Worm (Caenorhabditis elegans) whole organism, L4 larva: ENCODE results near the gene ZK1127.5.

Source experiments
- D1046.2 ChIP-seq: fragments of 200-800 bp; sonication (Bioruptor generic); IDR thresholded peaks from 2 replicates; pipeline ENCODE4 v1.3.6; 2022; ENCODE audit warnings: missing genetic modification characterization, missing compliant biosample characterization
- F10B5.3 ChIP-seq: sonication (generic microtip); optimal IDR thresholded peaks from 2 replicates; lab custom pipeline; 2016; ENCODE audit warnings: mild to moderate bottlenecking, missing genetic modification characterization, missing compliant biosample characterization
- F26F4.8 ChIP-seq: fragments of 200-800 bp; sonication (Bioruptor generic); conservative IDR thresholded peaks from 2 replicates; pipeline ENCODE4 v1.3.6; 2022; ENCODE audit warnings: missing genetic modification characterization, missing compliant biosample characterization
- F49E8.2 ChIP-seq: sonication (generic microtip); optimal IDR thresholded peaks from 2 replicates; lab custom pipeline; 2016; ENCODE audit warnings: missing compliant biosample characterization, mild to moderate bottlenecking, missing genetic modification characterization, borderline replicate concordance
- Y48G9A.11 ChIP-seq: fragments of 200-800 bp; sonication (Bioruptor generic); IDR thresholded peaks from 2 replicates; pipeline ENCODE4 v1.3.6; 2022; ENCODE audit warnings: missing genetic modification reagents, missing genetic modification characterization, missing compliant biosample characterization
- ZK546.5 ChIP-seq, 2 experiments: sonication (generic microtip); optimal IDR thresholded peaks; 2 replicates each; lab custom pipeline; 2017; ENCODE audit warnings: missing biosample characterization in 2 of 2, missing genetic modification characterization in 2 of 2
- aha-1 ChIP-seq: fragments of 150-350 bp; peaks from one replicate; lab custom pipeline; 2014; ENCODE audit warnings: missing biosample characterization, missing genetic modification characterization
- aly-2 ChIP-seq: sonication (generic microtip); optimal IDR thresholded peaks from 2 replicates; lab custom pipeline; 2018; ENCODE audit warnings: missing biosample characterization, missing genetic modification characterization
- ama-1 ChIP-seq: fragments of 150-350 bp; optimal IDR thresholded peaks from 2 replicates; lab custom pipeline; 2014; ENCODE audit warnings: inconsistent platforms, mixed read lengths
- daf-12 ChIP-seq: fragments of 150-350 bp; optimal IDR thresholded peaks from 2 replicates; lab custom pipeline; 2014; ENCODE audit warnings: missing biosample characterization, missing genetic modification reagents, missing genetic modification characterization
- daf-19 ChIP-seq: fragments of 200-800 bp; sonication (Bioruptor generic); conservative IDR thresholded peaks from 2 replicates; pipeline ENCODE4 v1.3.6; 2022; ENCODE audit warnings: missing genetic modification characterization, missing compliant biosample characterization
- dmd-9 ChIP-seq: fragments of 200-800 bp; sonication (Bioruptor generic); IDR thresholded peaks from 2 replicates; pipeline ENCODE4 v1.3.6; 2022; ENCODE audit warnings: missing genetic modification reagents, missing genetic modification characterization, missing compliant biosample characterization
- duxl-1 ChIP-seq: sonication (generic microtip); optimal IDR thresholded peaks from 2 replicates; lab custom pipeline; 2016; ENCODE audit warnings: mild to moderate bottlenecking, missing genetic modification characterization, moderate library complexity, missing compliant biosample characterization; ENCODE audit not compliant: poor library complexity
- dve-1 ChIP-seq: sonication (generic microtip); optimal IDR thresholded peaks from 2 replicates; lab custom pipeline; 2017; ENCODE audit warnings: antibody characterized with exemption, mild to moderate bottlenecking, missing genetic modification characterization, missing compliant biosample characterization; ENCODE audit not compliant: insufficient read depth
- egl-27 ChIP-seq: sonication (generic microtip); optimal IDR thresholded peaks from 3 replicates; lab custom pipeline; 2017; ENCODE audit warnings: missing biosample characterization, missing genetic modification reagents, missing genetic modification characterization
- fos-1 ChIP-seq: fragments of 150-350 bp; optimal IDR thresholded peaks from 2 replicates; lab custom pipeline; 2014; ENCODE audit warnings: missing biosample characterization, missing genetic modification characterization
- hlh-11 ChIP-seq: fragments of 200-800 bp; sonication (Bioruptor generic); optimal IDR thresholded peaks from 2 replicates; lab custom pipeline; 2018; ENCODE audit warnings: mild to moderate bottlenecking, missing genetic modification characterization, missing compliant biosample characterization
- hlh-30 ChIP-seq: sonication (generic microtip); optimal IDR thresholded peaks from 2 replicates; lab custom pipeline; 2017; ENCODE audit warnings: antibody characterized with exemption, mild to moderate bottlenecking, missing genetic modification characterization, missing compliant biosample characterization; ENCODE audit not compliant: insufficient read depth
- jun-1 ChIP-seq: fragments of 150-350 bp; optimal IDR thresholded peaks from 2 replicates; lab custom pipeline; 2014; ENCODE audit warnings: missing biosample characterization, missing genetic modification reagents, missing genetic modification characterization
- lim-7 ChIP-seq: fragments of 200-800 bp; sonication (Bioruptor generic); IDR thresholded peaks from 2 replicates; pipeline ENCODE4 v1.3.6; 2022; ENCODE audit warnings: missing genetic modification characterization, missing compliant biosample characterization
- lin-38 ChIP-seq: fragments of 200-800 bp; sonication (Bioruptor generic); IDR thresholded peaks from 2 replicates; pipeline ENCODE4 v1.3.6; 2022; ENCODE audit warnings: missing genetic modification reagents, missing genetic modification characterization, missing compliant biosample characterization
- lin-39 ChIP-seq: fragments of 150-350 bp; optimal IDR thresholded peaks from 2 replicates; lab custom pipeline; 2014; ENCODE audit warnings: missing biosample characterization, missing genetic modification reagents, missing genetic modification characterization
- lsy-2 ChIP-seq, 2 experiments: fragments of 150-350 bp in 1 of 2; sonication (generic microtip) in 1 of 2; optimal IDR thresholded peaks; 2 replicates each; lab custom pipeline; 2014 to 2017; ENCODE audit warnings: missing biosample characterization in 2 of 2, missing genetic modification characterization in 2 of 2
- madf-5 ChIP-seq, 2 experiments: fragments of 200-800 bp; sonication (Bioruptor generic); IDR thresholded peaks; 2 replicates each; pipeline ENCODE4 v1.3.6; 2022; ENCODE audit warnings: missing compliant biosample characterization in 2 of 2, missing genetic modification characterization in 2 of 2
- madf-9 ChIP-seq: fragments of 200-800 bp; sonication (Bioruptor generic); conservative IDR thresholded peaks from 2 replicates; pipeline ENCODE4 v1.3.6; 2022; ENCODE audit warnings: missing genetic modification reagents, missing genetic modification characterization, missing compliant biosample characterization
- mdl-1 ChIP-seq, 2 experiments: fragments of 150-350 bp in 1 of 2; sonication (generic microtip) in 1 of 2; optimal IDR thresholded peaks; 2 replicates each; lab custom pipeline; 2014 to 2017; ENCODE audit warnings: missing biosample characterization in 2 of 2, missing genetic modification characterization in 2 of 2
- mdt-29 ChIP-seq: fragments of 200-800 bp; sonication (Bioruptor generic); IDR thresholded peaks from 2 replicates; pipeline ENCODE4 v1.3.6; 2022; ENCODE audit warnings: missing genetic modification reagents, missing genetic modification characterization, missing compliant biosample characterization
- mxl-3 ChIP-seq: fragments of 200-800 bp; sonication (Bioruptor generic); optimal IDR thresholded peaks from 2 replicates; lab custom pipeline; 2018; ENCODE audit warnings: mild to moderate bottlenecking, missing genetic modification characterization, missing compliant biosample characterization
- nhr-102 ChIP-seq: sonication (generic microtip); optimal IDR thresholded peaks from 2 replicates; lab custom pipeline; 2016; ENCODE audit warnings: mild to moderate bottlenecking, missing genetic modification characterization, moderate library complexity, missing compliant biosample characterization
- nhr-11 ChIP-seq: fragments of 150-350 bp; optimal IDR thresholded peaks from 2 replicates; lab custom pipeline; 2014; ENCODE audit warnings: missing biosample characterization, missing genetic modification characterization
- nhr-237 ChIP-seq: sonication (generic microtip); optimal IDR thresholded peaks from 2 replicates; lab custom pipeline; 2017; ENCODE audit warnings: missing biosample characterization, missing genetic modification characterization
- nhr-25 ChIP-seq: sonication (generic microtip); optimal IDR thresholded peaks from 2 replicates; lab custom pipeline; 2017; ENCODE audit warnings: missing genetic modification characterization, mild to moderate bottlenecking, missing compliant biosample characterization, antibody characterized with exemption, moderate library complexity, borderline replicate concordance; ENCODE audit not compliant: insufficient read depth
- nhr-28 ChIP-seq: fragments of 150-350 bp; optimal IDR thresholded peaks from 2 replicates; lab custom pipeline; 2014; ENCODE audit warnings: missing biosample characterization, missing genetic modification characterization
- nhr-41 ChIP-seq: fragments of 200-800 bp; sonication (Bioruptor generic); IDR thresholded peaks from 2 replicates; pipeline ENCODE4 v1.3.6; 2022; ENCODE audit warnings: missing genetic modification reagents, missing genetic modification characterization, missing compliant biosample characterization
- nhr-48 ChIP-seq: sonication (generic microtip); optimal IDR thresholded peaks from 2 replicates; lab custom pipeline; 2016; ENCODE audit warnings: mild to moderate bottlenecking, missing genetic modification characterization, missing compliant biosample characterization
- nhr-6 ChIP-seq: fragments of 150-350 bp; optimal IDR thresholded peaks from 2 replicates; lab custom pipeline; 2014; ENCODE audit warnings: missing biosample characterization, missing genetic modification characterization
- nhr-76 ChIP-seq: fragments of 150-350 bp; optimal IDR thresholded peaks from 2 replicates; lab custom pipeline; 2014; ENCODE audit warnings: missing biosample characterization, missing genetic modification characterization
- nhr-77 ChIP-seq: fragments of 150-350 bp; optimal IDR thresholded peaks from 2 replicates; lab custom pipeline; 2014; ENCODE audit warnings: missing biosample characterization, missing genetic modification characterization
- php-3 ChIP-seq: fragments of 200-800 bp; sonication (Bioruptor generic); IDR thresholded peaks from 2 replicates; pipeline ENCODE4 v1.3.6; 2022; ENCODE audit warnings: missing genetic modification reagents, missing genetic modification characterization, missing compliant biosample characterization
- saeg-2 ChIP-seq: fragments of 200-800 bp; sonication (Bioruptor generic); IDR thresholded peaks from 2 replicates; pipeline ENCODE4 v1.3.6; 2022; ENCODE audit warnings: missing genetic modification reagents, missing genetic modification characterization, missing compliant biosample characterization
- sdz-12 ChIP-seq: fragments of 200-800 bp; sonication (Bioruptor generic); optimal IDR thresholded peaks from 2 replicates; lab custom pipeline; 2018; ENCODE audit warnings: mild to moderate bottlenecking, missing genetic modification characterization, missing compliant biosample characterization
- set-16 ChIP-seq: fragments of 200-800 bp; sonication (Bioruptor generic); IDR thresholded peaks from 2 replicates; pipeline ENCODE4 v1.3.6; 2022; ENCODE audit warnings: missing genetic modification reagents, missing genetic modification characterization, missing compliant biosample characterization
- snpc-4 ChIP-seq: fragments of 150-350 bp; optimal IDR thresholded peaks from 2 replicates; lab custom pipeline; 2014; ENCODE audit warnings: missing biosample characterization, missing genetic modification characterization
- unc-130 ChIP-seq: sonication (generic microtip); optimal IDR thresholded peaks from 2 replicates; lab custom pipeline; 2016; ENCODE audit warnings: missing genetic modification reagents, missing genetic modification characterization, missing compliant biosample characterization
- unc-39 ChIP-seq: sonication (generic microtip); optimal IDR thresholded peaks from 2 replicates; lab custom pipeline; 2017; ENCODE audit warnings: missing biosample characterization, missing genetic modification characterization
- unc-62 ChIP-seq, 3 experiments: fragments of 150-350 bp in 1 of 3; sonication (generic microtip); optimal IDR thresholded peaks in 2 of 3; peaks in 1 of 3; 1 replicate in 1 of 3; 2 replicates in 2 of 3; lab custom pipeline; 2014 to 2017; ENCODE audit warnings: missing biosample characterization in 3 of 3, missing genetic modification characterization in 3 of 3, missing genetic modification reagents in 3 of 3, missing genotype in 1 of 3
- vab-7 ChIP-seq: fragments of 200-800 bp; sonication (Bioruptor generic); IDR thresholded peaks from 2 replicates; pipeline ENCODE4 v1.3.6; 2022; ENCODE audit warnings: missing genetic modification reagents, missing genetic modification characterization, missing compliant biosample characterization
- zag-1 ChIP-seq: fragments of 150-350 bp; optimal IDR thresholded peaks from 2 replicates; lab custom pipeline; 2014; ENCODE audit warnings: missing biosample characterization, missing genetic modification characterization
- zfp-2 ChIP-seq: sonication (generic microtip); optimal IDR thresholded peaks from 2 replicates; lab custom pipeline; 2016; ENCODE audit warnings: mild to moderate bottlenecking, missing genetic modification characterization, missing compliant biosample characterization
- zip-11 ChIP-seq: fragments of 200-800 bp; sonication (Bioruptor generic); IDR thresholded peaks from 2 replicates; pipeline ENCODE4 v1.3.6; 2022; ENCODE audit warnings: missing genetic modification characterization, missing compliant biosample characterization
- zip-2 ChIP-seq: fragments of 150-350 bp; optimal IDR thresholded peaks from 2 replicates; lab custom pipeline; 2014; ENCODE audit warnings: missing biosample characterization, missing genetic modification characterization

Gene ZK1127.5

DNA sequence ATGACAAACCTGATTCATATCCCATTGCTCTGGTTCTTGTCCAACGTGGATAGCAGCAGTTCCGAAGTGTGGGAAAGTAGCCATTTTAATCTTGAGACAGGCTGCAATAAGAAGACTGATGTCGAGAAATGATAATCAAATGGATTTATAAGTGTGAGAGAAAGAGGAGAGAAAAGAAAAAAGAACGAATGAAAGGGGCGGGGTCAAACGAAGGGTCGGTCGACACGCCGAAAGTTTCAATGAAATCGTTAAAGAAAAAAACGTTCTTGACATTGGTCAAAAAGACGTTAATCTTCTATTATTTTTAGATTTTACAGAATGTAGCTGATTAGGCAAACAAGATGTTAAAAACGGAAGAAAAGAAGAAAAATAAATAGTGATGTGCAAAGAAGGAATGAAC lies 7.4 kb downstream of the ZK1127.5 start, which contains the start of gene cth-2 (continued):
- TF ChIP-seq nhr-6 (tag; lab: Kevin White, UChicago) = no peak
- no peak for TF ChIP-seq daf-19 (GFP tag; lab: Robert Waterston, UW)
- no peak for TF ChIP-seq fos-1 (tag; lab: Kevin White, UChicago)
- TF ChIP-seq madf-5 (GFP tag; IDR thresholded peaks at IDR 0.05; lab: Robert Waterston, UW) = no peak
- TF ChIP-seq saeg-2 (GFP tag; lab: Robert Waterston, UW) = no peak
- no peak for TF ChIP-seq ZK546.5 (tag; optimal IDR thresholded peaks at IDR 0.05; lab: Kevin White, UChicago)
- TF ChIP-seq F10B5.3 = no peak
- TF ChIP-seq zfp-2 (tag; lab: Kevin White, UChicago) = no peak
- TF ChIP-seq dve-1 (tag; lab: Kevin White, UChicago) = peak; percentile 32
- no peak for TF ChIP-seq vab-7
- TF ChIP-seq jun-1 (tag; lab: Kevin White, UChicago) = no peak
- TF ChIP-seq sdz-12 (GFP tag; lab: Kevin White, UChicago) = no peak
- TF ChIP-seq set-16 = no peak
- TF ChIP-seq nhr-28 (tag; lab: Kevin White, UChicago) = peak; percentile 2
- TF ChIP-seq madf-9 (GFP tag; lab: Robert Waterston, UW) = no peak
- TF ChIP-seq mdl-1 (tag; optimal IDR thresholded peaks at IDR 0.05; lab: Kevin White, UChicago) = no peak
- TF ChIP-seq zip-11 (GFP tag; lab: Robert Waterston, UW) = no peak
- TF ChIP-seq ama-1 (lab: Kevin White, UChicago) = peak; percentile 19
- no peak for TF ChIP-seq aly-2
- TF ChIP-seq nhr-11 (tag; lab: Kevin White, UChicago) = no peak
- peak; percentile 17 for TF ChIP-seq mxl-3 (GFP tag; lab: Kevin White, UChicago)
- no peak for TF ChIP-seq nhr-76 (tag; lab: Kevin White, UChicago)
- TF ChIP-seq unc-39 (tag; lab: Kevin White, UChicago) = no peak
- no peak for TF ChIP-seq zag-1 (tag; lab: Kevin White, UChicago)
- no peak for TF ChIP-seq unc-62 (GFP tag; optimal IDR thresholded peaks at IDR 0.05 in 1 of 2; lab: Kevin White, UChicago)
- TF ChIP-seq unc-62 (tag; optimal IDR thresholded peaks at IDR 0.05; lab: Kevin White, UChicago) = no peak
- TF ChIP-seq lin-39 = no peak
- TF ChIP-seq egl-27 (tag; lab: Kevin White, UChicago) = no peak
- TF ChIP-seq unc-130 (GFP tag; lab: Kevin White, UChicago) = no peak
- TF ChIP-seq nhr-25 (tag; lab: Kevin White, UChicago) = peak; percentile 24
- TF ChIP-seq mdt-29 (GFP tag; lab: Robert Waterston, UW) = no peak
- no peak for TF ChIP-seq php-3 (GFP tag; lab: Robert Waterston, UW)
- no peak for TF ChIP-seq nhr-77
- TF ChIP-seq aha-1 (tag; lab: Kevin White, UChicago) = peak; percentile 3
- no peak for TF ChIP-seq snpc-4 (tag; lab: Kevin White, UChicago)
- TF ChIP-seq lim-7 (GFP tag; lab: Robert Waterston, UW) = no peak
- TF ChIP-seq dmd-9 = no peak
- no peak for TF ChIP-seq daf-12 (tag; lab: Kevin White, UChicago)
- no peak for TF ChIP-seq D1046.2 (GFP tag; lab: Robert Waterston, UW)
- TF ChIP-seq nhr-48 (tag; lab: Kevin White, UChicago) = no peak

- TF ChIP-seq hlh-30 (tag; lab: Kevin White, UChicago) (peak; percentile 85), nhr-76 (tag; lab: Kevin White, UChicago) (no peak), nhr-41 (GFP tag; lab: Robert Waterston, UW) (no peak), nhr-11 (tag; lab: Kevin White, UChicago) (no peak), egl-27 (tag; lab: Kevin White, UChicago) (no peak), Y48G9A.11 (no peak), F26F4.8 (GFP tag; lab: Robert Waterston, UW) (no peak), lsy-2 (tag; optimal IDR thresholded peaks at IDR 0.05; lab: Kevin White, UChicago) (peak in 1 of 2 experiments; percentile 55), duxl-1 (no peak), mxl-3 (GFP tag; lab: Kevin White, UChicago) (peak; percentile 94), daf-12 (tag; lab: Kevin White, UChicago) (no peak), F49E8.2 (tag; lab: Kevin White, UChicago) (no peak), zip-2 (tag; lab: Kevin White, UChicago) (no peak), nhr-102 (no peak), lin-38 (GFP tag; lab: Robert Waterston, UW) (peak; percentile 11; the same call in 1 of the 2 replicates), unc-39 (tag; lab: Kevin White, UChicago) (no peak), nhr-237 (no peak), hlh-11 (peak; percentile 85)
These were observed 8.8 kb downstream of the ZK1127.5 start for ce11 chrII:7059274-7059757.
